Worm (Caenorhabditis elegans) whole organism, L3 larva: Measurements from ENCODE around the gene str-77.

Experiments
- ama-1 ChIP-seq: fragments of 150-350 bp; optimal IDR thresholded peaks from 2 replicates; lab custom pipeline; 2018
- tbx-2 ChIP-seq: sonication (generic microtip); optimal IDR thresholded peaks from 2 replicates; lab custom pipeline; 2016; ENCODE audit warnings: mild to moderate bottlenecking, missing genetic modification characterization, missing compliant biosample characterization
- unc-39 ChIP-seq: sonication (generic microtip); optimal IDR thresholded peaks from 4 replicates; lab custom pipeline; 2017; ENCODE audit warnings: missing biosample characterization, missing genetic modification characterization

- TF ChIP-seq tbx-2 (tag; lab: Kevin White, UChicago) (no peak), ama-1 (lab: Kevin White, UChicago) (no peak), unc-39 (no peak)
These were observed 18.0 kb upstream of the str-77 start, which contains the start of the genes Y26G10.5 and srh-32 for ce11 chrV:17700728-17701262.
